Worm (Caenorhabditis elegans) whole organism, mixed stage, embryonic: Measurements from ENCODE around the gene Y73F4A.3.

ENCODE experiments used
- elt-3 ChIP-seq: fragments of 150-350 bp; optimal IDR thresholded peaks from 2 replicates; lab custom pipeline; 2014; ENCODE audit warnings: missing biosample characterization, missing genetic modification characterization
- lin-32 ChIP-seq: fragments of 200-800 bp; sonication (Bioruptor generic); optimal IDR thresholded peaks from 2 replicates; lab custom pipeline; 2018; ENCODE audit warnings: mild to moderate bottlenecking, missing genetic modification characterization, missing compliant biosample characterization
- nhr-12 ChIP-seq: fragments of 150-350 bp; optimal IDR thresholded peaks from 2 replicates; lab custom pipeline; 2014; ENCODE audit warnings: missing biosample characterization, missing genetic modification characterization
- nhr-28 ChIP-seq: fragments of 150-350 bp; optimal IDR thresholded peaks from 2 replicates; lab custom pipeline; 2014; ENCODE audit warnings: missing biosample characterization, missing genetic modification characterization
- nhr-76 ChIP-seq: sonication (generic microtip); optimal IDR thresholded peaks from 2 replicates; lab custom pipeline; 2017; ENCODE audit warnings: missing biosample characterization, missing genetic modification characterization
- pha-4 ChIP-seq: fragments of 150-350 bp; optimal IDR thresholded peaks from 2 replicates; lab custom pipeline; 2018; ENCODE audit warnings: missing biosample characterization, missing genetic modification reagents, missing genetic modification characterization
- snpc-4 ChIP-seq: fragments of 150-350 bp; optimal IDR thresholded peaks from 2 replicates; lab custom pipeline; 2014; ENCODE audit warnings: missing biosample characterization, missing genetic modification characterization
- ztf-11 ChIP-seq: fragments of 150-350 bp; optimal IDR thresholded peaks from 2 replicates; lab custom pipeline; 2014; ENCODE audit warnings: missing biosample characterization, missing genetic modification characterization

ce11 chrIV:8992786-8993185, 47.5 kb downstream of the Y73F4A.3 start, which contains the start of gene mltn-12:
- no peak for TF ChIP-seq pha-4 (tag; lab: Kevin White, UChicago)
- no peak for TF ChIP-seq snpc-4 (tag; lab: Kevin White, UChicago)
- no peak for TF ChIP-seq lin-32 (GFP tag; lab: Kevin White, UChicago)
- no peak for TF ChIP-seq nhr-76 (tag; lab: Kevin White, UChicago)
- no peak for TF ChIP-seq elt-3
- TF ChIP-seq nhr-12 (tag; lab: Kevin White, UChicago): no peak
- TF ChIP-seq ztf-11 (tag; lab: Kevin White, UChicago): no peak
- no peak for TF ChIP-seq nhr-28 (tag; lab: Kevin White, UChicago)
